Fruit fly (Drosophila melanogaster): ENCODE data around the gene RecQ4.

- TF ChIP-seq CG12659 (GFP tag; optimal IDR thresholded peaks at IDR 0.05), result no peak
- no peak for TF ChIP-seq Elba2 (GFP tag; optimal IDR thresholded peaks at IDR 0.05)
- TF ChIP-seq Med (GFP tag), result no peak
- TF ChIP-seq Dek (tag; optimal IDR thresholded peaks at IDR 0.05), result no peak
- TF ChIP-seq CG31388 (GFP tag; optimal IDR thresholded peaks at IDR 0.05), result no peak
- TF ChIP-seq CG3847 (GFP tag; IDR thresholded peaks at IDR 0.05), result no peak
- TF ChIP-seq B-H1 (GFP tag; IDR thresholded peaks at IDR 0.05), result no peak
- TF ChIP-seq CG15696 (tag; optimal IDR thresholded peaks at IDR 0.05), result no peak
- TF ChIP-seq ATbp (GFP tag; optimal IDR thresholded peaks at IDR 0.05), result no peak
Observed at dm6 chr3L:8218883-8219282, 43.1 kb upstream of the RecQ4 start, which contains the start of gene CG13674.
